Worm (Caenorhabditis elegans) whole organism, mixed stage, embryonic: ENCODE results near the gene nas-9.

ENCODE experiments used
- M03D4.4 ChIP-seq: sonication (generic microtip); optimal IDR thresholded peaks from 2 replicates; lab custom pipeline; 2017; ENCODE audit warnings: mild to moderate bottlenecking, missing genetic modification characterization, missing compliant biosample characterization
- bed-3 ChIP-seq: fragments of 200-800 bp; sonication (Bioruptor generic); optimal IDR thresholded peaks from 3 replicates; lab custom pipeline; 2018; ENCODE audit warnings: mild to moderate bottlenecking, missing genetic modification characterization, moderate library complexity, missing compliant biosample characterization
- blmp-1 ChIP-seq: fragments of 150-350 bp; optimal IDR thresholded peaks from 2 replicates; lab custom pipeline; 2014; ENCODE audit warnings: missing biosample characterization, missing genetic modification characterization
- ceh-39 ChIP-seq: fragments of 150-350 bp; optimal IDR thresholded peaks from 2 replicates; lab custom pipeline; 2014; ENCODE audit warnings: missing biosample characterization, missing genetic modification characterization
- ceh-43 ChIP-seq: fragments of 200-800 bp; sonication (Bioruptor generic); optimal IDR thresholded peaks from 2 replicates; lab custom pipeline; 2018; ENCODE audit warnings: mild to moderate bottlenecking, missing genetic modification characterization, moderate library complexity, missing compliant biosample characterization
- ceh-83 ChIP-seq: fragments of 200-800 bp; sonication (Bioruptor generic); optimal IDR thresholded peaks from 2 replicates; lab custom pipeline; 2018; ENCODE audit warnings: mild to moderate bottlenecking, missing genetic modification characterization, missing compliant biosample characterization
- ces-1 ChIP-seq: fragments of 150-350 bp; optimal IDR thresholded peaks from 2 replicates; lab custom pipeline; 2014; ENCODE audit warnings: missing biosample characterization, missing genetic modification reagents, missing genetic modification characterization
- cnd-1 ChIP-seq: fragments of 200-800 bp; sonication (Bioruptor generic); optimal IDR thresholded peaks from 2 replicates; lab custom pipeline; 2018; ENCODE audit warnings: mild to moderate bottlenecking, missing genetic modification characterization, missing compliant biosample characterization
- drap-1 ChIP-seq: fragments of 200-800 bp; sonication (Bioruptor generic); optimal IDR thresholded peaks from 3 replicates; lab custom pipeline; 2018; ENCODE audit warnings: mild to moderate bottlenecking, missing genetic modification characterization, missing compliant biosample characterization
- elt-1 ChIP-seq: sonication (generic microtip); optimal IDR thresholded peaks from 2 replicates; lab custom pipeline; 2017; ENCODE audit warnings: missing genetic modification characterization, mild to moderate bottlenecking, missing compliant biosample characterization, antibody characterized with exemption, moderate library complexity, borderline replicate concordance; ENCODE audit not compliant: insufficient read depth
- elt-3 ChIP-seq: fragments of 150-350 bp; optimal IDR thresholded peaks from 2 replicates; lab custom pipeline; 2014; ENCODE audit warnings: missing biosample characterization, missing genetic modification characterization
- flh-1 ChIP-seq: fragments of 200-800 bp; sonication (Bioruptor generic); optimal IDR thresholded peaks from 2 replicates; lab custom pipeline; 2018; ENCODE audit warnings: mild to moderate bottlenecking, missing genetic modification characterization, moderate library complexity, missing compliant biosample characterization
- ham-2 ChIP-seq: fragments of 200-800 bp; sonication (Bioruptor generic); optimal IDR thresholded peaks from 2 replicates; lab custom pipeline; 2018; ENCODE audit warnings: mild to moderate bottlenecking, missing genetic modification characterization, missing compliant biosample characterization
- hlh-1 ChIP-seq: fragments of 150-350 bp; optimal IDR thresholded peaks from 2 replicates; lab custom pipeline; 2014; ENCODE audit warnings: missing biosample characterization, missing genetic modification reagents, missing genetic modification characterization
- lin-13 ChIP-seq: fragments of 150-350 bp; optimal IDR thresholded peaks from 2 replicates; lab custom pipeline; 2014; ENCODE audit warnings: missing biosample characterization, missing genetic modification characterization
- lin-32 ChIP-seq: fragments of 200-800 bp; sonication (Bioruptor generic); optimal IDR thresholded peaks from 2 replicates; lab custom pipeline; 2018; ENCODE audit warnings: mild to moderate bottlenecking, missing genetic modification characterization, missing compliant biosample characterization
- lsy-2 ChIP-seq: fragments of 150-350 bp; optimal IDR thresholded peaks from 2 replicates; lab custom pipeline; 2014; ENCODE audit warnings: missing biosample characterization, missing genetic modification characterization
- mab-5 ChIP-seq: fragments of 150-350 bp; optimal IDR thresholded peaks from 2 replicates; lab custom pipeline; 2014; ENCODE audit warnings: missing biosample characterization, missing genetic modification characterization
- mep-1 ChIP-seq: fragments of 150-350 bp; optimal IDR thresholded peaks from 2 replicates; lab custom pipeline; 2017; ENCODE audit warnings: missing biosample characterization, missing genetic modification reagents, missing genetic modification characterization, inconsistent platforms
- mls-2 ChIP-seq: sonication (generic microtip); optimal IDR thresholded peaks from 2 replicates; lab custom pipeline; 2016; ENCODE audit warnings: mild to moderate bottlenecking, missing genetic modification characterization, moderate library complexity, missing compliant biosample characterization
- nhr-12 ChIP-seq: fragments of 150-350 bp; optimal IDR thresholded peaks from 2 replicates; lab custom pipeline; 2014; ENCODE audit warnings: missing biosample characterization, missing genetic modification characterization
- nhr-2 ChIP-seq: fragments of 150-350 bp; optimal IDR thresholded peaks from 2 replicates; lab custom pipeline; 2014; ENCODE audit warnings: missing biosample characterization, missing genetic modification characterization
- nhr-237 ChIP-seq: fragments of 150-350 bp; optimal IDR thresholded peaks from 2 replicates; lab custom pipeline; 2014; ENCODE audit warnings: missing biosample characterization, missing genetic modification characterization
- nhr-28 ChIP-seq: fragments of 150-350 bp; optimal IDR thresholded peaks from 2 replicates; lab custom pipeline; 2014; ENCODE audit warnings: missing biosample characterization, missing genetic modification characterization
- nhr-76 ChIP-seq: sonication (generic microtip); optimal IDR thresholded peaks from 2 replicates; lab custom pipeline; 2017; ENCODE audit warnings: missing biosample characterization, missing genetic modification characterization
- pha-4 ChIP-seq: fragments of 150-350 bp; optimal IDR thresholded peaks from 2 replicates; lab custom pipeline; 2018; ENCODE audit warnings: missing biosample characterization, missing genetic modification reagents, missing genetic modification characterization
- sem-2 ChIP-seq: fragments of 200-800 bp; sonication (Bioruptor generic); optimal IDR thresholded peaks from 2 replicates; lab custom pipeline; 2018; ENCODE audit warnings: mild to moderate bottlenecking, missing genetic modification characterization, missing compliant biosample characterization
- snpc-4 ChIP-seq: fragments of 150-350 bp; optimal IDR thresholded peaks from 2 replicates; lab custom pipeline; 2014; ENCODE audit warnings: missing biosample characterization, missing genetic modification characterization
- sptf-1 ChIP-seq: sonication (generic microtip); optimal IDR thresholded peaks from 2 replicates; lab custom pipeline; 2017; ENCODE audit warnings: mild to moderate bottlenecking, missing genetic modification characterization, moderate library complexity, missing compliant biosample characterization
- tbx-8 ChIP-seq: fragments of 200-800 bp; sonication (Bioruptor generic); optimal IDR thresholded peaks from 2 replicates; lab custom pipeline; 2018; ENCODE audit warnings: mild to moderate bottlenecking, missing genetic modification characterization, moderate library complexity, missing compliant biosample characterization
- unc-120 ChIP-seq: sonication (generic microtip); optimal IDR thresholded peaks from 2 replicates; lab custom pipeline; 2017; ENCODE audit warnings: missing genetic modification characterization, missing compliant biosample characterization; ENCODE audit not compliant: poor library complexity, severe bottlenecking
- unc-39 ChIP-seq: fragments of 150-350 bp; optimal IDR thresholded peaks from 2 replicates; lab custom pipeline; 2014; ENCODE audit warnings: missing biosample characterization, missing genetic modification characterization
- unc-62 ChIP-seq: fragments of 150-350 bp; optimal IDR thresholded peaks from 2 replicates; lab custom pipeline; 2014; ENCODE audit warnings: missing biosample characterization, missing genetic modification reagents, missing genetic modification characterization
- zip-8 ChIP-seq: fragments of 150-350 bp; optimal IDR thresholded peaks from 2 replicates; lab custom pipeline; 2014; ENCODE audit warnings: missing biosample characterization, missing genetic modification characterization
- ztf-11 ChIP-seq: fragments of 150-350 bp; optimal IDR thresholded peaks from 2 replicates; lab custom pipeline; 2014; ENCODE audit warnings: missing biosample characterization, missing genetic modification characterization

The nas-9 gene

DNA sequence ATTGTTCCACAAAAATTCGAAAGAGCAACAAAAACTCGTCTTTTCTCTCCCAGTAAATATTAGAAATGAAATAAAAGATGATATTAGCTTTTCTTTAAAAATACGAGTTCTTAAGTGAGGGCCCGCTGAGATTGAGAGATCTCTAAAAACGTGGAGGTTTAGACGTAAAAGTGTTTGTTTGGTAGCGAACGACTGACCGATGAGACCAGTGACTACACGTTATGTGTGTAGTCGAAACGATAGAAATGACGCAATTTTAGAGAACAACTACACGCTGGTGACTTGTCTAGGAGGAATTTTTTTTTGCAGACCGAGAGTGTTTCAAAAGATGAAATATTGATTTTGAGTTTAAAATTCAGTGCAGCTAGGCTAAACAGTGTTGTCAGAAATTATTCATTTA is 22.9 kb upstream of the nas-9 start, which contains the start of gene C37H5.13:
Gene C37H5.13 (minus strand): TSS at position 229 of the 400 bp plus-strand sequence.
- TF ChIP-seq mab-5: no peak
- TF ChIP-seq zip-8 (tag; lab: Kevin White, UChicago): peak; percentile 43

- no peak for TF ChIP-seq M03D4.4 (tag; lab: Kevin White, UChicago)
- TF ChIP-seq lsy-2 (tag; lab: Kevin White, UChicago): no peak
- TF ChIP-seq drap-1: no peak
- TF ChIP-seq mep-1 (tag; lab: Kevin White, UChicago): peak; percentile 13
- TF ChIP-seq unc-62 (GFP tag; lab: Kevin White, UChicago): peak; percentile 37
- no peak for TF ChIP-seq flh-1
- no peak for TF ChIP-seq sem-2
- TF ChIP-seq nhr-28 (tag; lab: Kevin White, UChicago): no peak
- no peak for TF ChIP-seq lin-13 (tag; lab: Kevin White, UChicago)
- TF ChIP-seq sptf-1 (tag; lab: Kevin White, UChicago): peak; percentile 12
- TF ChIP-seq hlh-1 (tag; lab: Kevin White, UChicago): no peak
- TF ChIP-seq mab-5: no peak
- no peak for TF ChIP-seq nhr-12 (tag; lab: Kevin White, UChicago)
- no peak for TF ChIP-seq snpc-4
- peak; percentile 20 for TF ChIP-seq unc-120 (tag; lab: Kevin White, UChicago)
- no peak for TF ChIP-seq blmp-1
- no peak for TF ChIP-seq zip-8 (tag; lab: Kevin White, UChicago)
- no peak for TF ChIP-seq nhr-237 (tag; lab: Kevin White, UChicago)
- no peak for TF ChIP-seq ceh-83 (GFP tag; lab: Kevin White, UChicago)
- TF ChIP-seq elt-1 (tag; lab: Kevin White, UChicago): no peak
- no peak for TF ChIP-seq ham-2 (GFP tag; lab: Kevin White, UChicago)
- TF ChIP-seq lin-32 (GFP tag; lab: Kevin White, UChicago): no peak
- no peak for TF ChIP-seq elt-3 (tag; lab: Kevin White, UChicago)
- no peak for TF ChIP-seq ceh-39
- peak; percentile 39 for TF ChIP-seq ces-1
- TF ChIP-seq unc-39 (tag; lab: Kevin White, UChicago): no peak
- no peak for TF ChIP-seq cnd-1 (tag; lab: Kevin White, UChicago)
- TF ChIP-seq bed-3 (GFP tag; lab: Kevin White, UChicago): no peak
- no peak for TF ChIP-seq nhr-2
- TF ChIP-seq mls-2: no peak
- no peak for TF ChIP-seq nhr-76 (tag; lab: Kevin White, UChicago)
- no peak for TF ChIP-seq ztf-11
- no peak for TF ChIP-seq ceh-43 (GFP tag; lab: Kevin White, UChicago)
- no peak for TF ChIP-seq tbx-8 (GFP tag; lab: Kevin White, UChicago)
- TF ChIP-seq pha-4 (tag; lab: Kevin White, UChicago): no peak
These were observed 20.7 kb upstream of the nas-9 start for ce11 chrV:4860525-4860924.

DNA sequence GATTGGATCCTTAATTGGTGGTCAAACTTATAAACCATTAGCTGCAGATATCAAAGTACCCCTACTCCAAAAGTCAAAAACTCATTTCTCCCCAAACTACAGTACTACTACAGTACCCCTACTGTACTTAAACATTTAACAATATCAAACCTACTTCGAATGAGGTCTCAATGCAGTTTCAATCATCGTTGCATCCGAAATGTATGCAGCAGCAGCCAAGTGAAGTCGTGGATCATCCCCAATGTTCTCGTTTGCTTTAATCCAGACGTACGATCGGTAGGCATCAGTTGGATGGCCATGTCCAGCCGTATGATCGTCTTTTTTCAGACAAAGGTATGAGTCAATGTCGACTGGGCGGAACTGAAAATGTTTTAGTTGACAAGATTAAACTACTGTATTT is 17.7 kb upstream of the nas-9 start:
- no peak for TF ChIP-seq blmp-1
- no peak for TF ChIP-seq nhr-2
- no peak for TF ChIP-seq pha-4 (tag; lab: Kevin White, UChicago)

DNA sequence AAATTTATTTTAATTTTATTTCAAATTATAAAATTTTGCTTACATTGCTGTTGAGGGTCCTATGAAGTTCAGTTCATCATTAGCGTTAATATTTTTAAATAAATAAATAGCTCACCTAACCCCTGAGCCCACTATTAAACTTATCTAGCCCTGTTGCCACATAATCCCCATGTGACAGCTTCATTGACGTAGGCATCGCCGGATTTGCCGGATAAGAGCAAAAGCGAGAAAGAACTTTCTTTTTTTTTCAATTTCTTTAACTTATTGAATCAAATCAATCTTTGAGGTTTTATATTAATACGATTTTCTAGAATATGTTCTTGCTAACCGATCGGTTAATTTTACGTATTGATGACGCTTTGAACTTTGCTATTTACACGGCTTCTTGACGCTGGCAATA is 12.2 kb upstream of the nas-9 start:
- TF ChIP-seq mls-2: no peak
- no peak for TF ChIP-seq ces-1
- TF ChIP-seq, all 35 proteins: peak for 0

ce11 chrV:4851138-4851537 is 11.3 kb upstream of the nas-9 start, which contains the start of gene nex-4:
nex-4 (plus strand) TSS chrV:4851438.
- TF ChIP-seq blmp-1 (no peak), nhr-76 (tag; lab: Kevin White, UChicago) (no peak), unc-62 (GFP tag; lab: Kevin White, UChicago) (no peak), ces-1 (no peak), mep-1 (tag; lab: Kevin White, UChicago) (no peak), mls-2 (no peak), drap-1 (no peak), ceh-43 (GFP tag; lab: Kevin White, UChicago) (no peak), cnd-1 (tag; lab: Kevin White, UChicago) (no peak), zip-8 (tag; lab: Kevin White, UChicago) (no peak), ceh-83 (GFP tag; lab: Kevin White, UChicago) (no peak), lsy-2 (tag; lab: Kevin White, UChicago) (no peak), M03D4.4 (tag; lab: Kevin White, UChicago) (no peak), sptf-1 (tag; lab: Kevin White, UChicago) (no peak), ceh-39 (no peak), bed-3 (GFP tag; lab: Kevin White, UChicago) (no peak), unc-120 (tag; lab: Kevin White, UChicago) (no peak)
